Worm (Caenorhabditis elegans) whole organism, L4 larva: ENCODE data around the gene Y67H2A.2.

Experiments used
- F44E2.7 ChIP-seq: fragments of 200-800 bp; sonication (Bioruptor generic); IDR thresholded peaks from 2 replicates; pipeline ENCODE4 v2.1.2; 2022; ENCODE audit warnings: missing genetic modification characterization, missing compliant biosample characterization
- T20F7.1 ChIP-seq: fragments of 200-800 bp; sonication (Bioruptor generic); optimal IDR thresholded peaks from 2 replicates; lab custom pipeline; 2018; ENCODE audit warnings: mild to moderate bottlenecking, missing genetic modification characterization, missing compliant biosample characterization
- T26A8.4 ChIP-seq: fragments of 200-800 bp; sonication (Bioruptor generic); IDR thresholded peaks from 2 replicates; pipeline ENCODE4 v1.3.6; 2022; ENCODE audit warnings: missing genetic modification characterization, missing compliant biosample characterization
- ZK546.5 ChIP-seq, 2 experiments: sonication (generic microtip); optimal IDR thresholded peaks; 2 replicates each; lab custom pipeline; 2017; ENCODE audit warnings: missing biosample characterization in 2 of 2, missing genetic modification characterization in 2 of 2
- arid-1 ChIP-seq: fragments of 200-800 bp; sonication (Bioruptor generic); conservative IDR thresholded peaks from 2 replicates; pipeline ENCODE4 v1.3.6; 2022; ENCODE audit warnings: missing genetic modification reagents, missing genetic modification characterization, missing compliant biosample characterization
- ceh-28 ChIP-seq: fragments of 150-350 bp; optimal IDR thresholded peaks from 2 replicates; lab custom pipeline; 2014; ENCODE audit warnings: missing biosample characterization, missing genetic modification reagents, missing genetic modification characterization
- ceh-62 ChIP-seq: sonication (generic microtip); optimal IDR thresholded peaks from 2 replicates; lab custom pipeline; 2017; ENCODE audit warnings: missing biosample characterization, missing genetic modification characterization
- dmd-6 ChIP-seq: fragments of 200-800 bp; sonication (Bioruptor generic); IDR thresholded peaks from 2 replicates; pipeline ENCODE4 v1.3.6; 2022; ENCODE audit warnings: missing genetic modification reagents, missing genetic modification characterization, missing compliant biosample characterization
- dmd-9 ChIP-seq: fragments of 200-800 bp; sonication (Bioruptor generic); IDR thresholded peaks from 2 replicates; pipeline ENCODE4 v1.3.6; 2022; ENCODE audit warnings: missing genetic modification reagents, missing genetic modification characterization, missing compliant biosample characterization
- duxl-1 ChIP-seq: sonication (generic microtip); optimal IDR thresholded peaks from 2 replicates; lab custom pipeline; 2016; ENCODE audit warnings: mild to moderate bottlenecking, missing genetic modification characterization, moderate library complexity, missing compliant biosample characterization; ENCODE audit not compliant: poor library complexity
- dve-1 ChIP-seq: sonication (generic microtip); optimal IDR thresholded peaks from 2 replicates; lab custom pipeline; 2017; ENCODE audit warnings: antibody characterized with exemption, mild to moderate bottlenecking, missing genetic modification characterization, missing compliant biosample characterization; ENCODE audit not compliant: insufficient read depth
- egl-43 ChIP-seq: fragments of 200-800 bp; sonication (Bioruptor generic); IDR thresholded peaks from 2 replicates; pipeline ENCODE4 v1.3.6; 2022; ENCODE audit warnings: missing genetic modification reagents, missing genetic modification characterization, missing compliant biosample characterization
- fkh-10 ChIP-seq: fragments of 150-350 bp; optimal IDR thresholded peaks from 2 replicates; lab custom pipeline; 2014; ENCODE audit warnings: missing biosample characterization, missing genetic modification reagents, missing genetic modification characterization
- hif-1 ChIP-seq, 2 experiments: sonication (generic microtip); optimal IDR thresholded peaks; 2 replicates each; lab custom pipeline; 2016 to 2017; ENCODE audit warnings: missing compliant biosample characterization in 2 of 2, missing genetic modification characterization in 2 of 2, missing genetic modification reagents in 2 of 2, missing genotype in 2 of 2, mild to moderate bottlenecking in 1 of 2
- hlh-11 ChIP-seq: fragments of 200-800 bp; sonication (Bioruptor generic); optimal IDR thresholded peaks from 2 replicates; lab custom pipeline; 2018; ENCODE audit warnings: mild to moderate bottlenecking, missing genetic modification characterization, missing compliant biosample characterization
- jun-1 ChIP-seq: fragments of 150-350 bp; optimal IDR thresholded peaks from 2 replicates; lab custom pipeline; 2014; ENCODE audit warnings: missing biosample characterization, missing genetic modification reagents, missing genetic modification characterization
- lin-1 ChIP-seq: fragments of 200-800 bp; sonication (Bioruptor generic); IDR thresholded peaks from 2 replicates; pipeline ENCODE4 v1.3.6; 2022; ENCODE audit warnings: missing genetic modification reagents, missing genetic modification characterization, missing compliant biosample characterization
- lin-13 ChIP-seq: fragments of 150-350 bp; optimal IDR thresholded peaks from 2 replicates; lab custom pipeline; 2014; ENCODE audit warnings: missing biosample characterization, missing genetic modification reagents, missing genetic modification characterization
- lin-38 ChIP-seq: fragments of 200-800 bp; sonication (Bioruptor generic); IDR thresholded peaks from 2 replicates; pipeline ENCODE4 v1.3.6; 2022; ENCODE audit warnings: missing genetic modification reagents, missing genetic modification characterization, missing compliant biosample characterization
- lsy-2 ChIP-seq, 2 experiments: fragments of 150-350 bp in 1 of 2; sonication (generic microtip) in 1 of 2; optimal IDR thresholded peaks; 2 replicates each; lab custom pipeline; 2014 to 2017; ENCODE audit warnings: missing biosample characterization in 2 of 2, missing genetic modification characterization in 2 of 2
- madf-5 ChIP-seq, 2 experiments: fragments of 200-800 bp; sonication (Bioruptor generic); IDR thresholded peaks; 2 replicates each; pipeline ENCODE4 v1.3.6; 2022; ENCODE audit warnings: missing compliant biosample characterization in 2 of 2, missing genetic modification characterization in 2 of 2
- mdt-29 ChIP-seq: fragments of 200-800 bp; sonication (Bioruptor generic); IDR thresholded peaks from 2 replicates; pipeline ENCODE4 v1.3.6; 2022; ENCODE audit warnings: missing genetic modification reagents, missing genetic modification characterization, missing compliant biosample characterization
- mes-2 ChIP-seq: sonication (generic microtip); optimal IDR thresholded peaks from 2 replicates; lab custom pipeline; 2016; ENCODE audit warnings: missing genotype, mild to moderate bottlenecking, missing genetic modification characterization, missing compliant biosample characterization; ENCODE audit not compliant: poor library complexity, severe bottlenecking
- nhr-102 ChIP-seq: sonication (generic microtip); optimal IDR thresholded peaks from 2 replicates; lab custom pipeline; 2016; ENCODE audit warnings: mild to moderate bottlenecking, missing genetic modification characterization, moderate library complexity, missing compliant biosample characterization
- nhr-11 ChIP-seq: fragments of 150-350 bp; optimal IDR thresholded peaks from 2 replicates; lab custom pipeline; 2014; ENCODE audit warnings: missing biosample characterization, missing genetic modification characterization
- nhr-28 ChIP-seq: fragments of 150-350 bp; optimal IDR thresholded peaks from 2 replicates; lab custom pipeline; 2014; ENCODE audit warnings: missing biosample characterization, missing genetic modification characterization
- nhr-41 ChIP-seq: fragments of 200-800 bp; sonication (Bioruptor generic); IDR thresholded peaks from 2 replicates; pipeline ENCODE4 v1.3.6; 2022; ENCODE audit warnings: missing genetic modification reagents, missing genetic modification characterization, missing compliant biosample characterization
- nhr-42 ChIP-seq: fragments of 200-800 bp; sonication (Bioruptor generic); IDR thresholded peaks from 2 replicates; pipeline ENCODE4 v1.3.6; 2022; ENCODE audit warnings: missing genetic modification characterization, missing compliant biosample characterization
- nhr-48 ChIP-seq: sonication (generic microtip); optimal IDR thresholded peaks from 2 replicates; lab custom pipeline; 2016; ENCODE audit warnings: mild to moderate bottlenecking, missing genetic modification characterization, missing compliant biosample characterization
- nhr-6 ChIP-seq: fragments of 150-350 bp; optimal IDR thresholded peaks from 2 replicates; lab custom pipeline; 2014; ENCODE audit warnings: missing biosample characterization, missing genetic modification characterization
- nhr-77 ChIP-seq: fragments of 150-350 bp; optimal IDR thresholded peaks from 2 replicates; lab custom pipeline; 2014; ENCODE audit warnings: missing biosample characterization, missing genetic modification characterization
- php-3 ChIP-seq: fragments of 200-800 bp; sonication (Bioruptor generic); IDR thresholded peaks from 2 replicates; pipeline ENCODE4 v1.3.6; 2022; ENCODE audit warnings: missing genetic modification reagents, missing genetic modification characterization, missing compliant biosample characterization
- saeg-2 ChIP-seq: fragments of 200-800 bp; sonication (Bioruptor generic); IDR thresholded peaks from 2 replicates; pipeline ENCODE4 v1.3.6; 2022; ENCODE audit warnings: missing genetic modification reagents, missing genetic modification characterization, missing compliant biosample characterization
- set-16 ChIP-seq: fragments of 200-800 bp; sonication (Bioruptor generic); IDR thresholded peaks from 2 replicates; pipeline ENCODE4 v1.3.6; 2022; ENCODE audit warnings: missing genetic modification reagents, missing genetic modification characterization, missing compliant biosample characterization
- spr-1 ChIP-seq: sonication (generic microtip); optimal IDR thresholded peaks from 2 replicates; lab custom pipeline; 2016; ENCODE audit warnings: mild to moderate bottlenecking, missing genetic modification characterization, missing compliant biosample characterization
- tra-1 ChIP-seq: fragments of 200-800 bp; sonication (Bioruptor generic); IDR thresholded peaks from 2 replicates; pipeline ENCODE4 v1.3.6; 2022; ENCODE audit warnings: missing genetic modification reagents, missing genetic modification characterization, missing compliant biosample characterization
- unc-130 ChIP-seq: sonication (generic microtip); optimal IDR thresholded peaks from 2 replicates; lab custom pipeline; 2016; ENCODE audit warnings: missing genetic modification reagents, missing genetic modification characterization, missing compliant biosample characterization
- vab-7 ChIP-seq: fragments of 200-800 bp; sonication (Bioruptor generic); IDR thresholded peaks from 2 replicates; pipeline ENCODE4 v1.3.6; 2022; ENCODE audit warnings: missing genetic modification reagents, missing genetic modification characterization, missing compliant biosample characterization
- zfp-2 ChIP-seq: sonication (generic microtip); optimal IDR thresholded peaks from 2 replicates; lab custom pipeline; 2016; ENCODE audit warnings: mild to moderate bottlenecking, missing genetic modification characterization, missing compliant biosample characterization
- zfp-3 ChIP-seq: fragments of 200-800 bp; sonication (Bioruptor generic); conservative IDR thresholded peaks from 2 replicates; pipeline ENCODE4 v1.3.6; 2022; ENCODE audit warnings: missing genetic modification reagents, missing genetic modification characterization, missing compliant biosample characterization
- zip-2 ChIP-seq: fragments of 150-350 bp; optimal IDR thresholded peaks from 2 replicates; lab custom pipeline; 2014; ENCODE audit warnings: missing biosample characterization, missing genetic modification characterization

Gene Y67H2A.2

ce11 chrIV:13262849-13263248, 34.8 kb downstream of the Y67H2A.2 start:
- TF ChIP-seq lin-38 (GFP tag; lab: Robert Waterston, UW), result peak; percentile 64
- 0 out of 4 replicates have a peak, but pooled peaks of 1 of the 2 experiments have one; percentile 42 for TF ChIP-seq madf-5 (GFP tag; IDR thresholded peaks at IDR 0.05; lab: Robert Waterston, UW)
- peak; percentile 69; the same call in 1 of the 2 replicates for TF ChIP-seq dmd-9 (GFP tag; lab: Robert Waterston, UW)
- TF ChIP-seq dmd-6 (GFP tag; lab: Robert Waterston, UW), result 0 out of 2 replicates have a peak, but pooled peaks have one; percentile 19

ce11 chrIV:13261778-13262177, 35.8 kb downstream of the Y67H2A.2 start:
- TF ChIP-seq nhr-6 (tag; lab: Kevin White, UChicago) (no peak), php-3 (GFP tag; lab: Robert Waterston, UW) (no peak), lin-1 (no peak), arid-1 (no peak), mdt-29 (GFP tag; lab: Robert Waterston, UW) (no peak), nhr-11 (tag; lab: Kevin White, UChicago) (no peak), vab-7 (GFP tag; lab: Robert Waterston, UW) (no peak), lin-13 (no peak), spr-1 (tag; lab: Kevin White, UChicago) (no peak), egl-43 (GFP tag; lab: Robert Waterston, UW) (0 out of 2 replicates have a peak, but pooled peaks have one; percentile 42), set-16 (GFP tag; lab: Robert Waterston, UW) (peak; percentile 73), F44E2.7 (GFP tag; lab: Robert Waterston, UW) (no peak), T26A8.4 (GFP tag; lab: Robert Waterston, UW) (no peak)

ce11 chrIV:13258872-13259271, 38.7 kb downstream of the Y67H2A.2 start, which contains the start of gene JC8.16:
Gene JC8.16, plus strand, starts transcription at chrIV:13259172.
- TF ChIP-seq ceh-28 (tag; lab: Kevin White, UChicago) (no peak), zfp-2 (tag; lab: Kevin White, UChicago) (no peak), saeg-2 (GFP tag; lab: Robert Waterston, UW) (no peak), nhr-41 (GFP tag; lab: Robert Waterston, UW) (0 out of 2 replicates have a peak, but pooled peaks have one; percentile 9), lin-13 (no peak)

- TF ChIP-seq duxl-1 (tag; lab: Kevin White, UChicago), result no peak
- TF ChIP-seq unc-130 (GFP tag; lab: Kevin White, UChicago), result no peak
Observed at ce11 chrIV:13255886-13256285, 41.7 kb downstream of the Y67H2A.2 start, which contains the start of gene bus-12. Gene bus-12, plus strand, starts transcription at chrIV:13256186.

DNA sequence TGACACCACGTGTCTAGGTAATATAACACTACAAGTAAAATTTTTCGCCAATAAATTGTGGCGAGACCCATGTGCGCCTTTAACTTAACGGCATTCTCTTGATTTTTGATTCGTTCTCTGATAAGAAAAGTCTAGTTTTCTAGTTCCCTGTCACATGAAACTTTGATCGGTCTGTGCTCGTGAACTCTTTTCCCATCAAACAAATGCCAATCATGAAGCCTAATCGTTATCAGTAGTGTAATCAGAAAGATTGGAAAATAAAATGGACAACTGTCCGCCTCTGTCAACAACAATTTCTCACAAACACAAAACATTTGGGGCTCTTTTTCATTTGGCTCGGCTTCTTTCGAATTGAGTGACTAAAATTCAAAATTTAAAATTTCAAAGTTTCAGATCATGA, 43.8 kb downstream of the Y67H2A.2 start, which contains the start of gene ttr-45:
Gene ttr-45 (plus strand): TSS at position 385 of the 400 bp plus-strand sequence.
- TF ChIP-seq zfp-3 (GFP tag; lab: Robert Waterston, UW) (peak; percentile 43; the same call in 1 of the 2 replicates), dve-1 (tag; lab: Kevin White, UChicago) (peak; percentile 95), lsy-2 (tag; optimal IDR thresholded peaks at IDR 0.05; lab: Kevin White, UChicago) (peak in 1 of 2 experiments; percentile 45), ceh-62 (tag; lab: Kevin White, UChicago) (no peak), dmd-6 (GFP tag; lab: Robert Waterston, UW) (peak; percentile 99), php-3 (GFP tag; lab: Robert Waterston, UW) (peak; percentile 93), ZK546.5 (tag; optimal IDR thresholded peaks at IDR 0.05; lab: Kevin White, UChicago) (no peak), nhr-77 (tag; lab: Kevin White, UChicago) (peak; percentile 88), fkh-10 (GFP tag; lab: Kevin White, UChicago) (no peak), tra-1 (GFP tag; lab: Robert Waterston, UW) (peak; percentile 89), jun-1 (tag; lab: Kevin White, UChicago) (peak; percentile 34), nhr-102 (tag; lab: Kevin White, UChicago) (peak; percentile 70), T20F7.1 (GFP tag; lab: Kevin White, UChicago) (peak; percentile 38), nhr-42 (GFP tag; lab: Robert Waterston, UW) (0 out of 2 replicates have a peak, but pooled peaks have one; percentile 27), nhr-11 (tag; lab: Kevin White, UChicago) (peak; percentile 77), nhr-48 (peak; percentile 73), hif-1 (tag; optimal IDR thresholded peaks at IDR 0.05; lab: Kevin White, UChicago) (peak in 1 of 2 experiments; percentile 43), zip-2 (tag; lab: Kevin White, UChicago) (peak; percentile 30), nhr-28 (tag; lab: Kevin White, UChicago) (peak; percentile 93), mdt-29 (GFP tag; lab: Robert Waterston, UW) (peak; percentile 46; the same call in 1 of the 2 replicates), lin-38 (GFP tag; lab: Robert Waterston, UW) (peak; percentile 38), mes-2 (peak; percentile 1), T26A8.4 (GFP tag; lab: Robert Waterston, UW) (no peak), hlh-11 (tag; lab: Kevin White, UChicago) (peak; percentile 94), lin-1 (peak; percentile 83)
